Fruit fly (Drosophila melanogaster) whole organism, embryonic: ENCODE results near the gene Mical.

ENCODE experiments used
- Blimp-1 ChIP-seq: fragments of 200-800 bp; sonication (Bioruptor generic); optimal IDR thresholded peaks from 3 replicates; lab custom pipeline; 2018; ENCODE audit warnings: missing biosample characterization, missing genetic modification characterization, mild to moderate bottlenecking, moderate library complexity, missing genetic modification reagents
- CG11456 ChIP-seq: fragments of 200-800 bp; sonication (Bioruptor generic); IDR thresholded peaks from 3 replicates; pipeline ENCODE4 v1.3.6; 2022; ENCODE audit warnings: missing biosample characterization, missing genetic modification characterization
- CG1233 ChIP-seq: fragments of 200-800 bp; sonication (Bioruptor generic); optimal IDR thresholded peaks from 4 replicates; lab custom pipeline; 2018; ENCODE audit warnings: missing biosample characterization, mild to moderate bottlenecking, missing genetic modification characterization
- CG17328 ChIP-seq: fragments of 200-800 bp; sonication (Bioruptor generic); IDR thresholded peaks from 2 replicates; pipeline ENCODE4 v1.3.6; 2022; ENCODE audit warnings: missing biosample characterization, missing genetic modification characterization
- CG17612 ChIP-seq: fragments of 200-800 bp; sonication (Bioruptor generic); IDR thresholded peaks from 2 replicates; pipeline ENCODE4 v1.3.6; 2022; ENCODE audit warnings: missing biosample characterization, missing genetic modification characterization
- CG18262 ChIP-seq: fragments of 200-800 bp; optimal IDR thresholded peaks from 3 replicates; lab custom pipeline; 2019; ENCODE audit warnings: missing biosample characterization, mild to moderate bottlenecking, missing genetic modification characterization, moderate library complexity
- CG18619 ChIP-seq: fragments of 200-800 bp; sonication (Bioruptor generic); optimal IDR thresholded peaks from 3 replicates; lab custom pipeline; 2017; ENCODE audit warnings: missing biosample characterization, mild to moderate bottlenecking, missing genetic modification characterization
- CG18764 ChIP-seq: fragments of 200-800 bp; sonication (Bioruptor generic); optimal IDR thresholded peaks from 3 replicates; lab custom pipeline; 2016; ENCODE audit warnings: missing biosample characterization, missing genetic modification characterization
- CG2199 ChIP-seq: fragments of 200-800 bp; sonication (Bioruptor generic); IDR thresholded peaks from 3 replicates; pipeline ENCODE4 v1.3.6; 2022; ENCODE audit warnings: missing biosample characterization, missing genetic modification characterization
- CG31441 ChIP-seq: fragments of 200-800 bp; sonication (Bioruptor generic); IDR thresholded peaks from 2 replicates; pipeline ENCODE4 v1.3.6; 2022; ENCODE audit warnings: missing biosample characterization, missing genetic modification characterization
- CG32772 ChIP-seq: fragments of 200-800 bp; sonication (Bioruptor generic); IDR thresholded peaks from 2 replicates; pipeline ENCODE4 v1.3.6; 2022; ENCODE audit warnings: missing biosample characterization, missing genetic modification characterization
- CG33213 ChIP-seq: fragments of 200-800 bp; sonication (Bioruptor generic); optimal IDR thresholded peaks from 3 replicates; lab custom pipeline; 2016; ENCODE audit warnings: missing biosample characterization, missing genetic modification characterization
- CG4820 ChIP-seq: fragments of 200-800 bp; sonication (Bioruptor generic); optimal IDR thresholded peaks from 3 replicates; lab custom pipeline; 2016; ENCODE audit warnings: missing biosample characterization, missing genetic modification characterization
- CG6654 ChIP-seq: fragments of 200-800 bp; sonication (Bioruptor generic); optimal IDR thresholded peaks from 2 replicates; lab custom pipeline; 2017; ENCODE audit warnings: missing biosample characterization, mild to moderate bottlenecking, missing genetic modification characterization
- CG7372 ChIP-seq: fragments of 200-800 bp; sonication (Bioruptor generic); IDR thresholded peaks from 2 replicates; pipeline ENCODE4 v1.3.6; 2022; ENCODE audit warnings: missing biosample characterization, missing genetic modification characterization
- CG7786 ChIP-seq: fragments of 200-800 bp; sonication (Bioruptor generic); optimal IDR thresholded peaks from 2 replicates; lab custom pipeline; 2016; ENCODE audit warnings: missing biosample characterization, missing genetic modification characterization
- CG7839 ChIP-seq: fragments of 200-800 bp; sonication (Bioruptor generic); optimal IDR thresholded peaks from 3 replicates; lab custom pipeline; 2018; ENCODE audit warnings: missing biosample characterization, mild to moderate bottlenecking, missing genetic modification characterization, moderate library complexity
- CG8765 ChIP-seq: fragments of 200-800 bp; sonication (Bioruptor generic); IDR thresholded peaks from 2 replicates; pipeline ENCODE4 v1.3.6; 2022; ENCODE audit warnings: missing biosample characterization, missing genetic modification characterization
- Chrac-16 ChIP-seq: fragments of 200-800 bp; sonication (Bioruptor generic); optimal IDR thresholded peaks from 3 replicates; lab custom pipeline; 2016; ENCODE audit warnings: missing biosample characterization, missing genetic modification characterization
- D ChIP-seq, 2 experiments: fragments of 200-800 bp in 1 of 2; fragments of >200 bp in 1 of 2; sonication (Bioruptor generic) in 1 of 2; optimal IDR thresholded peaks; 2 replicates in 1 of 2; 3 replicates in 1 of 2; lab custom pipeline; 2017; ENCODE audit warnings: mild to moderate bottlenecking in 1 of 2, missing biosample characterization in 1 of 2, missing genetic modification characterization in 1 of 2, missing genetic modification reagents in 1 of 2
- Elba2 ChIP-seq: fragments of 200-800 bp; sonication (Bioruptor generic); optimal IDR thresholded peaks from 3 replicates; lab custom pipeline; 2016; ENCODE audit warnings: missing biosample characterization, missing genetic modification characterization
- HHEX ChIP-seq: fragments of 200-800 bp; sonication (Bioruptor generic); optimal IDR thresholded peaks from 3 replicates; lab custom pipeline; 2017; ENCODE audit warnings: missing biosample characterization, mild to moderate bottlenecking, missing genetic modification characterization, missing genetic modification reagents
- HLH3B ChIP-seq: fragments of 200-800 bp; sonication (Bioruptor generic); IDR thresholded peaks from 2 replicates; pipeline ENCODE4 v1.3.6; 2022; ENCODE audit warnings: missing biosample characterization, missing genetic modification characterization
- Hsf ChIP-seq: fragments of 200-800 bp; sonication (Bioruptor generic); optimal IDR thresholded peaks from 3 replicates; lab custom pipeline; 2016; ENCODE audit warnings: missing biosample characterization, missing genetic modification characterization
- Lpt ChIP-seq: fragments of >200 bp; optimal IDR thresholded peaks from 2 replicates; lab custom pipeline; 2018; ENCODE audit warnings: missing biosample characterization, missing genetic modification characterization
- Mad ChIP-seq: fragments of 200-800 bp; sonication (Bioruptor generic); optimal IDR thresholded peaks from 2 replicates; lab custom pipeline; 2016; ENCODE audit warnings: missing biosample characterization, missing genetic modification characterization
- Med ChIP-seq: fragments of 200-800 bp; sonication (Bioruptor generic); peaks from one replicate; lab custom pipeline; 2016; ENCODE audit warnings: missing biosample characterization, missing genetic modification characterization, mild to moderate bottlenecking, inconsistent platforms, moderate library complexity
- Meics ChIP-seq: fragments of 200-800 bp; sonication (Bioruptor generic); optimal IDR thresholded peaks from 2 replicates; lab custom pipeline; 2017; ENCODE audit warnings: missing biosample characterization, mild to moderate bottlenecking, missing genetic modification characterization
- NK7.1 ChIP-seq: fragments of 200-800 bp; sonication (Bioruptor generic); optimal IDR thresholded peaks from 3 replicates; lab custom pipeline; 2016; ENCODE audit warnings: missing biosample characterization, missing genetic modification characterization
- NfI ChIP-seq: fragments of 200-800 bp; sonication (Bioruptor generic); optimal IDR thresholded peaks from 3 replicates; lab custom pipeline; 2018; ENCODE audit warnings: missing biosample characterization, mild to moderate bottlenecking, missing genetic modification characterization, moderate library complexity
- PHDP ChIP-seq: fragments of 200-800 bp; sonication (Bioruptor generic); optimal IDR thresholded peaks from 3 replicates; lab custom pipeline; 2018; ENCODE audit warnings: missing biosample characterization, mild to moderate bottlenecking, missing genetic modification characterization, moderate library complexity
- Spps ChIP-seq: fragments of 200-800 bp; sonication (Bioruptor generic); optimal IDR thresholded peaks from 2 replicates; lab custom pipeline; 2018; ENCODE audit warnings: missing biosample characterization, mild to moderate bottlenecking, missing genetic modification characterization
- Trl ChIP-seq, 3 experiments: fragments of >200 bp in 2 of 3; fragments of 200-800 bp in 1 of 3; sonication (Bioruptor generic) in 1 of 3; optimal IDR thresholded peaks; 2 replicates in 1 of 3; 3 replicates in 2 of 3; lab custom pipeline; 2016 to 2017; ENCODE audit warnings: missing biosample characterization in 1 of 3, missing genetic modification characterization in 1 of 3
- Xbp1 ChIP-seq: fragments of 200-800 bp; sonication (Bioruptor generic); optimal IDR thresholded peaks from 3 replicates; lab custom pipeline; 2016; ENCODE audit warnings: missing biosample characterization, mild to moderate bottlenecking, missing genetic modification characterization
- YL-1 ChIP-seq: fragments of 200-800 bp; sonication (Bioruptor generic); optimal IDR thresholded peaks from 3 replicates; lab custom pipeline; 2017; ENCODE audit warnings: missing biosample characterization, mild to moderate bottlenecking, missing genetic modification characterization
- aop ChIP-seq: fragments of 200-800 bp; sonication (Bioruptor generic); IDR thresholded peaks from 2 replicates; pipeline ENCODE4 v1.3.6; 2022; ENCODE audit warnings: missing biosample characterization, missing genetic modification characterization
- fd3F ChIP-seq: fragments of 200-800 bp; sonication (Bioruptor generic); optimal IDR thresholded peaks from 2 replicates; lab custom pipeline; 2018; ENCODE audit warnings: missing biosample characterization, mild to moderate bottlenecking, missing genetic modification characterization, moderate library complexity
- ftz-f1 ChIP-seq: fragments of 200-800 bp; sonication (Bioruptor generic); optimal IDR thresholded peaks from 2 replicates; lab custom pipeline; 2016; ENCODE audit warnings: missing biosample characterization, missing genetic modification characterization
- grn ChIP-seq: fragments of 200-800 bp; sonication (Bioruptor generic); optimal IDR thresholded peaks from 3 replicates; lab custom pipeline; 2017; ENCODE audit warnings: missing biosample characterization, missing genetic modification characterization
- hkb ChIP-seq, 2 experiments: fragments of 200-800 bp in 1 of 2; fragments of >200 bp in 1 of 2; sonication (Bioruptor generic) in 1 of 2; IDR thresholded peaks in 1 of 2; optimal IDR thresholded peaks in 1 of 2; 2 replicates each; pipeline versions ENCODE4 v1.3.6 to Lab custom; 2017 to 2022; ENCODE audit warnings: missing biosample characterization in 1 of 2, missing genetic modification characterization in 1 of 2
- kah ChIP-seq: fragments of 200-800 bp; sonication (Bioruptor generic); optimal IDR thresholded peaks from 2 replicates; lab custom pipeline; 2018; ENCODE audit warnings: missing biosample characterization, mild to moderate bottlenecking, missing genetic modification characterization
- ken ChIP-seq: fragments of 200-800 bp; sonication (Bioruptor generic); IDR thresholded peaks from 3 replicates; pipeline ENCODE4 v1.3.6; 2022; ENCODE audit warnings: missing biosample characterization, missing genetic modification characterization
- mam ChIP-seq: fragments of 200-800 bp; sonication (Bioruptor generic); optimal IDR thresholded peaks from 3 replicates; lab custom pipeline; 2016; ENCODE audit warnings: missing biosample characterization, missing genetic modification characterization
- pan ChIP-seq, 4 experiments: fragments of >200 bp in 3 of 4; fragments of 200-800 bp in 1 of 4; sonication (Bioruptor generic) in 1 of 4; optimal IDR thresholded peaks in 3 of 4; IDR thresholded peaks in 1 of 4; 2 replicates each; pipeline versions ENCODE4 v1.3.6 to Lab custom; 2017 to 2022; ENCODE audit warnings: missing biosample characterization in 2 of 4, missing genetic modification characterization in 2 of 4, mixed read lengths in 1 of 4
- prd ChIP-seq, 3 experiments: fragments of >200 bp in 2 of 3; fragments of 200-800 bp in 1 of 3; sonication (Bioruptor generic) in 1 of 3; optimal IDR thresholded peaks in 2 of 3; IDR thresholded peaks in 1 of 3; 2 replicates in 2 of 3; 3 replicates in 1 of 3; pipeline versions ENCODE4 v1.3.6 to Lab custom; 2017 to 2022; ENCODE audit warnings: missing biosample characterization in 1 of 3, missing genetic modification characterization in 1 of 3
- pros ChIP-seq: fragments of 200-800 bp; sonication (Bioruptor generic); optimal IDR thresholded peaks from 3 replicates; lab custom pipeline; 2019; ENCODE audit warnings: missing biosample characterization, mild to moderate bottlenecking, missing genetic modification characterization, moderate library complexity
- tio ChIP-seq: fragments of 200-800 bp; sonication (Bioruptor generic); optimal IDR thresholded peaks from 2 replicates; lab custom pipeline; 2017; ENCODE audit warnings: missing biosample characterization, missing genetic modification characterization, inconsistent platforms

Mical gene

dm6 chr3R:9985585-9986393 lies 56.9 kb downstream of the Mical start, which contains the start of gene Art4 (continued):
- TF ChIP-seq HLH3B (GFP tag; lab: Robert Waterston, UW) (peak; percentile 44; the same call in 1 of the 2 replicates), PHDP (peak; percentile 9), pan (optimal IDR thresholded peaks at IDR 0.05; lab: Kevin White, UChicago) (no peak), pan (GFP tag; optimal IDR thresholded peaks at IDR 0.05 in 1 of 2, IDR thresholded peaks at IDR 0.05 in 1 of 2) (no peak), CG4820 (peak; percentile 17), Trl (optimal IDR thresholded peaks at IDR 0.05; lab: Kevin White, UChicago) (no peak), Trl (GFP tag; optimal IDR thresholded peaks at IDR 0.05; lab: Kevin White, UChicago) (peak; percentile 46), Mad (GFP tag; lab: Kevin White, UChicago) (peak; percentile 22), aop (GFP tag; lab: Robert Waterston, UW) (no peak), CG18262 (tag; lab: Kevin White, UChicago) (peak; percentile 35), CG6654 (GFP tag; lab: Kevin White, UChicago) (no peak), Lpt (GFP tag; lab: Kevin White, UChicago) (no peak), CG18764 (GFP tag; lab: Kevin White, UChicago) (no peak), CG8765 (no peak), tio (no peak), Xbp1 (peak; percentile 32), ftz-f1 (no peak), CG11456 (GFP tag; lab: Robert Waterston, UW) (no peak), CG7786 (peak; percentile 34), CG7839 (tag; lab: Kevin White, UChicago) (peak; percentile 31), CG17612 (GFP tag; lab: Robert Waterston, UW) (no peak), pros (no peak), CG31441 (GFP tag; lab: Robert Waterston, UW) (no peak), Blimp-1 (GFP tag; lab: Kevin White, UChicago) (peak; percentile 79), mam (peak; percentile 46), YL-1 (GFP tag; lab: Kevin White, UChicago) (peak; percentile 74), D (optimal IDR thresholded peaks at IDR 0.05; lab: Kevin White, UChicago) (no peak), D (GFP tag; optimal IDR thresholded peaks at IDR 0.05; lab: Kevin White, UChicago) (no peak), prd (optimal IDR thresholded peaks at IDR 0.05; lab: Kevin White, UChicago) (no peak), prd (GFP tag; IDR thresholded peaks at IDR 0.05; lab: Robert Waterston, UW) (peak; percentile 40; the same call in 2 of the 3 replicates), Med (GFP tag; lab: Kevin White, UChicago) (peak; percentile 88), CG1233 (no peak), CG18619 (GFP tag; lab: Kevin White, UChicago) (no peak), Elba2 (no peak), grn (GFP tag; lab: Kevin White, UChicago) (no peak), Spps (tag; lab: Kevin White, UChicago) (no peak), CG2199 (no peak), Chrac-16 (GFP tag; lab: Kevin White, UChicago) (peak; percentile 22), CG17328 (GFP tag; lab: Robert Waterston, UW) (no peak), CG32772 (GFP tag; lab: Robert Waterston, UW) (no peak; the same call in 1 of the 2 replicates), CG33213 (GFP tag; lab: Kevin White, UChicago) (peak; percentile 47), fd3F (GFP tag; lab: Kevin White, UChicago) (no peak), Meics (GFP tag; lab: Kevin White, UChicago) (no peak), CG7372 (no peak), HHEX (GFP tag; lab: Kevin White, UChicago) (no peak), NK7.1 (GFP tag; lab: Kevin White, UChicago) (no peak), ken (GFP tag; lab: Robert Waterston, UW) (no peak), Hsf (GFP tag; lab: Kevin White, UChicago) (peak; percentile 1), hkb (optimal IDR thresholded peaks at IDR 0.05; lab: Kevin White, UChicago) (peak; percentile 78), hkb (GFP tag; IDR thresholded peaks at IDR 0.05; lab: Robert Waterston, UW) (no peak), kah (GFP tag; lab: Kevin White, UChicago) (no peak), NfI (GFP tag; lab: Kevin White, UChicago) (no peak)
